Worm (Caenorhabditis elegans) whole organism, L4 larva: Measurements from ENCODE around the gene nhr-95.
"Not testable (repeated sequence)": the region's sequence is repeated elsewhere in the genome, so short reads cannot be mapped to it uniquely, and the experiment has no call there.

Experiments used
- F49E8.2 ChIP-seq: sonication (generic microtip); optimal IDR thresholded peaks from 2 replicates; lab custom pipeline; 2016; ENCODE audit warnings: missing compliant biosample characterization, mild to moderate bottlenecking, missing genetic modification characterization, borderline replicate concordance
- R02D3.7 ChIP-seq: fragments of 150-350 bp; sonication (generic microtip); optimal IDR thresholded peaks from 3 replicates; lab custom pipeline; 2014; ENCODE audit warnings: missing biosample characterization, missing genetic modification characterization
- aly-2 ChIP-seq: sonication (generic microtip); optimal IDR thresholded peaks from 2 replicates; lab custom pipeline; 2018; ENCODE audit warnings: missing biosample characterization, missing genetic modification characterization
- ama-1 ChIP-seq: fragments of 150-350 bp; optimal IDR thresholded peaks from 2 replicates; lab custom pipeline; 2014; ENCODE audit warnings: inconsistent platforms, mixed read lengths
- fkh-10 ChIP-seq: fragments of 150-350 bp; optimal IDR thresholded peaks from 2 replicates; lab custom pipeline; 2014; ENCODE audit warnings: missing biosample characterization, missing genetic modification reagents, missing genetic modification characterization
- fos-1 ChIP-seq: fragments of 150-350 bp; optimal IDR thresholded peaks from 2 replicates; lab custom pipeline; 2014; ENCODE audit warnings: missing biosample characterization, missing genetic modification characterization
- mdt-29 ChIP-seq: fragments of 200-800 bp; sonication (Bioruptor generic); IDR thresholded peaks from 2 replicates; pipeline ENCODE4 v1.3.6; 2022; ENCODE audit warnings: missing genetic modification reagents, missing genetic modification characterization, missing compliant biosample characterization
- mes-2 ChIP-seq: sonication (generic microtip); optimal IDR thresholded peaks from 2 replicates; lab custom pipeline; 2016; ENCODE audit warnings: missing genotype, mild to moderate bottlenecking, missing genetic modification characterization, missing compliant biosample characterization; ENCODE audit not compliant: poor library complexity, severe bottlenecking
- nhr-42 ChIP-seq: fragments of 200-800 bp; sonication (Bioruptor generic); IDR thresholded peaks from 2 replicates; pipeline ENCODE4 v1.3.6; 2022; ENCODE audit warnings: missing genetic modification characterization, missing compliant biosample characterization
- saeg-2 ChIP-seq: fragments of 200-800 bp; sonication (Bioruptor generic); IDR thresholded peaks from 2 replicates; pipeline ENCODE4 v1.3.6; 2022; ENCODE audit warnings: missing genetic modification reagents, missing genetic modification characterization, missing compliant biosample characterization
- snpc-4 ChIP-seq: fragments of 150-350 bp; optimal IDR thresholded peaks from 2 replicates; lab custom pipeline; 2014; ENCODE audit warnings: missing biosample characterization, missing genetic modification characterization
- unc-62 ChIP-seq, 3 experiments: fragments of 150-350 bp in 1 of 3; sonication (generic microtip); optimal IDR thresholded peaks in 2 of 3; peaks in 1 of 3; 1 replicate in 1 of 3; 2 replicates in 2 of 3; lab custom pipeline; 2014 to 2017; ENCODE audit warnings: missing biosample characterization in 3 of 3, missing genetic modification characterization in 3 of 3, missing genetic modification reagents in 3 of 3, missing genotype in 1 of 3
- ztf-11 ChIP-seq: fragments of 150-350 bp; optimal IDR thresholded peaks from 2 replicates; lab custom pipeline; 2014; ENCODE audit warnings: missing biosample characterization, missing genetic modification characterization

ce11 chrV:19112590-19112989 is 30.1 kb upstream of the nhr-95 start:
- TF ChIP-seq ztf-11 (tag; lab: Kevin White, UChicago); unc-62 (GFP tag; optimal IDR thresholded peaks at IDR 0.05 in 1 of 2; lab: Kevin White, UChicago); unc-62 (tag; optimal IDR thresholded peaks at IDR 0.05; lab: Kevin White, UChicago); R02D3.7; fos-1 (tag; lab: Kevin White, UChicago); mes-2 (tag; lab: Kevin White, UChicago); F49E8.2 (tag; lab: Kevin White, UChicago); mdt-29 (GFP tag; lab: Robert Waterston, UW); fkh-10; aly-2 (tag; lab: Kevin White, UChicago); saeg-2 (GFP tag; lab: Robert Waterston, UW); ama-1 (lab: Kevin White, UChicago); snpc-4 (tag; lab: Kevin White, UChicago); nhr-42 (GFP tag; lab: Robert Waterston, UW): not testable (repeated sequence)
